Fruit fly (Drosophila melanogaster): ENCODE data around the gene p130CAS.

Gene p130CAS

dm6 chr3L:184251-184650, 31.6 kb downstream of the p130CAS start, which contains the start of the genes CG34140, Mkp and Mtch (continued):
- TF ChIP-seq Dek (tag; optimal IDR thresholded peaks at IDR 0.05) (peak; percentile 76), sisA (GFP tag; IDR thresholded peaks at IDR 0.05) (peak; percentile 86), Oaz (GFP tag; IDR thresholded peaks at IDR 0.05) (0 out of 2 replicates have a peak, but pooled peaks have one; percentile 39), CG6654 (GFP tag; optimal IDR thresholded peaks at IDR 0.05) (no peak), CG8388 (GFP tag; optimal IDR thresholded peaks at IDR 0.05) (peak; percentile 77)

- TF ChIP-seq CG2129 (GFP tag; IDR thresholded peaks at IDR 0.05; ENCODE audit: partially characterized antibody): no peak
- TF ChIP-seq CG3838 (GFP tag; optimal IDR thresholded peaks at IDR 0.05): no peak
- no peak for TF ChIP-seq sens-2 (GFP tag; IDR thresholded peaks at IDR 0.05)
- no peak for TF ChIP-seq bcd (GFP tag; optimal IDR thresholded peaks at IDR 0.05)
- TF ChIP-seq nau (GFP tag; optimal IDR thresholded peaks at IDR 0.05): no peak
- no peak for TF ChIP-seq emc (GFP tag; optimal IDR thresholded peaks at IDR 0.05)
- TF ChIP-seq Stat92E (GFP tag; optimal IDR thresholded peaks at IDR 0.05): peak in 1 of 3 experiments; percentile 23
- TF ChIP-seq run (tag; optimal IDR thresholded peaks at IDR 0.05): no peak
- no peak for TF ChIP-seq CG4730 (GFP tag; IDR thresholded peaks at IDR 0.05)
- no peak for TF ChIP-seq sug (tag; optimal IDR thresholded peaks at IDR 0.05)
- TF ChIP-seq CG15479 (GFP tag; optimal IDR thresholded peaks at IDR 0.05): no peak
- no peak for TF ChIP-seq Taf1 (GFP tag; IDR thresholded peaks at IDR 0.05)
- no peak for TF ChIP-seq Scr (GFP tag; IDR thresholded peaks at IDR 0.05; ENCODE audit: partially characterized antibody)
- TF ChIP-seq CG2120 (GFP tag; optimal IDR thresholded peaks at IDR 0.05): no peak
- no peak for TF ChIP-seq CG11085 (GFP tag; IDR thresholded peaks at IDR 0.05)
- peak; percentile 5; the same call in 2 of the 3 replicates for TF ChIP-seq CG11560 (tag; IDR thresholded peaks at IDR 0.05)
- TF ChIP-seq chm (GFP tag; IDR thresholded peaks at IDR 0.05): peak; percentile 68; the same call in 1 of the 2 replicates
- TF ChIP-seq crp (GFP tag; optimal IDR thresholded peaks at IDR 0.05): no peak
- TF ChIP-seq CG16815 (GFP tag; optimal IDR thresholded peaks at IDR 0.05): no peak
- no peak for TF ChIP-seq ind (GFP tag; optimal IDR thresholded peaks at IDR 0.05)
- TF ChIP-seq sim (GFP tag; IDR thresholded peaks at IDR 0.05): no peak
- TF ChIP-seq Poxn (GFP tag; IDR thresholded peaks at IDR 0.05): no peak
- no peak for TF ChIP-seq Xbp1 (GFP tag; optimal IDR thresholded peaks at IDR 0.05)
- no peak for TF ChIP-seq Fer2 (tag; optimal IDR thresholded peaks at IDR 0.05)
- TF ChIP-seq Dp (GFP tag; optimal IDR thresholded peaks at IDR 0.05): peak; percentile 27
- no peak for TF ChIP-seq D19A (tag; optimal IDR thresholded peaks at IDR 0.05)
- peak; percentile 89 for TF ChIP-seq MBD-R2 (GFP tag; IDR thresholded peaks at IDR 0.05)
- TF ChIP-seq CG8290 (GFP tag; optimal IDR thresholded peaks at IDR 0.05): no peak
- no peak for TF ChIP-seq CG8290 (tag; optimal IDR thresholded peaks at IDR 0.05)
- no peak for TF ChIP-seq bsh (GFP tag; optimal IDR thresholded peaks at IDR 0.05)
- peak; percentile 39; the same call in 1 of the 3 replicates for TF ChIP-seq vnd (GFP tag; IDR thresholded peaks at IDR 0.05; ENCODE audit: partially characterized antibody)
- peak; percentile 70 for TF ChIP-seq CG31365 (tag; optimal IDR thresholded peaks at IDR 0.05)
- no peak for TF ChIP-seq slou (GFP tag; optimal IDR thresholded peaks at IDR 0.05)
- TF ChIP-seq sna (GFP tag; IDR thresholded peaks at IDR 0.05; ENCODE audit: partially characterized antibody): no peak
- no peak for TF ChIP-seq Mes4 (GFP tag; optimal IDR thresholded peaks at IDR 0.05)
- TF ChIP-seq row (GFP tag; IDR thresholded peaks at IDR 0.05): peak; percentile 24; the same call in 2 of the 3 replicates
- no peak for TF ChIP-seq lmd (GFP tag; IDR thresholded peaks at IDR 0.05)
- no peak for TF ChIP-seq Lpt (GFP tag; optimal IDR thresholded peaks at IDR 0.05)
- peak; percentile 21; the same call in 1 of the 2 replicates for TF ChIP-seq onecut (GFP tag; IDR thresholded peaks at IDR 0.05)
- TF ChIP-seq CG10979 (tag; optimal IDR thresholded peaks at IDR 0.05): peak; percentile 3
- TF ChIP-seq mam (GFP tag; optimal IDR thresholded peaks at IDR 0.05): peak; percentile 24
- no peak for TF ChIP-seq CG8388 (GFP tag; optimal IDR thresholded peaks at IDR 0.05)
- TF ChIP-seq Hmr (GFP tag; optimal IDR thresholded peaks at IDR 0.05): peak; percentile 36
- no peak for TF ChIP-seq dimm (GFP tag; IDR thresholded peaks at IDR 0.05)
These were observed 46.5 kb downstream of the p130CAS start for dm6 chr3L:199050-199745.

Data from whole organism, embryonic.